Worm (Caenorhabditis elegans) whole organism, L1 larva: Measurements from ENCODE around the gene C06A1.6.

Experiments
- ama-1 ChIP-seq: fragments of 150-350 bp; optimal IDR thresholded peaks from 2 replicates; lab custom pipeline; 2014
- ceh-8 ChIP-seq: fragments of 200-800 bp; sonication (Bioruptor generic); optimal IDR thresholded peaks from 2 replicates; lab custom pipeline; 2018; ENCODE audit warnings: mild to moderate bottlenecking, missing genetic modification characterization, moderate library complexity, missing compliant biosample characterization
- egl-27 ChIP-seq, 2 experiments: fragments of 150-350 bp in 1 of 2; sonication (generic microtip); optimal IDR thresholded peaks; 3 replicates each; lab custom pipeline; 2017 to 2018; ENCODE audit warnings: missing biosample characterization in 2 of 2, missing genetic modification characterization in 2 of 2, missing genetic modification reagents in 2 of 2
- elt-2 ChIP-seq: sonication (generic microtip); optimal IDR thresholded peaks from 2 replicates; lab custom pipeline; 2016; ENCODE audit warnings: missing genetic modification characterization, mild to moderate bottlenecking, inconsistent platforms, missing compliant biosample characterization, missing genetic modification reagents
- fos-1 ChIP-seq: fragments of 150-350 bp; optimal IDR thresholded peaks from 2 replicates; lab custom pipeline; 2014; ENCODE audit warnings: missing biosample characterization, missing genetic modification characterization
- lsy-2 ChIP-seq, 2 experiments: fragments of 150-350 bp; optimal IDR thresholded peaks; 2 replicates each; lab custom pipeline; 2014; ENCODE audit warnings: missing biosample characterization in 2 of 2, missing genetic modification characterization in 2 of 2
- unc-62 ChIP-seq: fragments of 150-350 bp; optimal IDR thresholded peaks from 2 replicates; lab custom pipeline; 2014; ENCODE audit warnings: missing biosample characterization, missing genetic modification reagents, missing genetic modification characterization

- TF ChIP-seq lsy-2 (tag; optimal IDR thresholded peaks at IDR 0.05; lab: Kevin White, UChicago) (no peak), unc-62 (no peak), elt-2 (tag; lab: Kevin White, UChicago) (no peak), ceh-8 (GFP tag; lab: Kevin White, UChicago) (no peak), fos-1 (tag; lab: Kevin White, UChicago) (no peak), ama-1 (no peak), egl-27 (tag; optimal IDR thresholded peaks at IDR 0.05; lab: Kevin White, UChicago) (no peak)
These were observed 17.2 kb downstream of the C06A1.6 start for ce11 chrII:10547311-10547710.
